Worm (Caenorhabditis elegans) whole organism, late embryonic: ENCODE data around the gene F22B5.10.

Experiments used
- F13H6.1 ChIP-seq: sonication (generic microtip); optimal IDR thresholded peaks from 2 replicates; lab custom pipeline; 2016; ENCODE audit warnings: missing genetic modification characterization, missing compliant biosample characterization
- K09A11.1 ChIP-seq: sonication (generic microtip); optimal IDR thresholded peaks from 2 replicates; lab custom pipeline; 2017; ENCODE audit warnings: antibody characterized with exemption, mild to moderate bottlenecking, missing genetic modification characterization, missing compliant biosample characterization; ENCODE audit not compliant: insufficient read depth
- T23F11.4 ChIP-seq: fragments of 200-800 bp; sonication (Bioruptor generic); optimal IDR thresholded peaks from 2 replicates; lab custom pipeline; 2018; ENCODE audit warnings: mild to moderate bottlenecking, missing genetic modification characterization, missing compliant biosample characterization
- ahr-1 ChIP-seq: sonication (generic microtip); optimal IDR thresholded peaks from 2 replicates; lab custom pipeline; 2016; ENCODE audit warnings: missing genetic modification characterization, missing compliant biosample characterization
- ama-1 ChIP-seq: fragments of 150-350 bp; optimal IDR thresholded peaks from 2 replicates; lab custom pipeline; 2014
- ceh-14 ChIP-seq: sonication (generic microtip); optimal IDR thresholded peaks from 2 replicates; lab custom pipeline; 2016; ENCODE audit warnings: missing genotype, missing genetic modification characterization, missing compliant biosample characterization
- ceh-18 ChIP-seq: sonication (generic microtip); optimal IDR thresholded peaks from 2 replicates; lab custom pipeline; 2016; ENCODE audit warnings: missing genetic modification characterization, missing compliant biosample characterization
- ceh-2 ChIP-seq: sonication (generic microtip); optimal IDR thresholded peaks from 2 replicates; lab custom pipeline; 2016; ENCODE audit warnings: missing genotype, missing genetic modification characterization, missing compliant biosample characterization
- ceh-22 ChIP-seq: sonication (generic microtip); optimal IDR thresholded peaks from 2 replicates; lab custom pipeline; 2017; ENCODE audit warnings: missing biosample characterization, missing genetic modification characterization
- ceh-24 ChIP-seq: sonication (generic microtip); optimal IDR thresholded peaks from 2 replicates; lab custom pipeline; 2016; ENCODE audit warnings: mild to moderate bottlenecking, missing genetic modification characterization, missing compliant biosample characterization
- ceh-31 ChIP-seq: sonication (generic microtip); optimal IDR thresholded peaks from 2 replicates; lab custom pipeline; 2016; ENCODE audit warnings: missing genetic modification characterization, missing compliant biosample characterization
- ceh-34 ChIP-seq: sonication (generic microtip); optimal IDR thresholded peaks from 2 replicates; lab custom pipeline; 2016; ENCODE audit warnings: mild to moderate bottlenecking, missing genetic modification characterization, missing compliant biosample characterization
- ceh-45 ChIP-seq: fragments of 200-800 bp; sonication (Bioruptor generic); IDR thresholded peaks from 2 replicates; pipeline ENCODE4 v1.3.6; 2022; ENCODE audit warnings: missing genetic modification reagents, missing genetic modification characterization, missing compliant biosample characterization
- ceh-48 ChIP-seq: sonication (generic microtip); optimal IDR thresholded peaks from 2 replicates; lab custom pipeline; 2016; ENCODE audit warnings: missing genetic modification characterization, inconsistent platforms, missing compliant biosample characterization
- che-1 ChIP-seq: sonication (generic microtip); optimal IDR thresholded peaks from 2 replicates; lab custom pipeline; 2016; ENCODE audit warnings: mild to moderate bottlenecking, missing genetic modification characterization, missing compliant biosample characterization
- dmd-4 ChIP-seq: sonication (generic microtip); optimal IDR thresholded peaks from 2 replicates; lab custom pipeline; 2016; ENCODE audit warnings: borderline replicate concordance, missing genetic modification characterization, missing compliant biosample characterization
- ets-4 ChIP-seq: sonication (generic microtip); optimal IDR thresholded peaks from 2 replicates; lab custom pipeline; 2016; ENCODE audit warnings: missing genetic modification characterization, missing compliant biosample characterization
- fax-1 ChIP-seq: sonication (generic microtip); optimal IDR thresholded peaks from 2 replicates; lab custom pipeline; 2016; ENCODE audit warnings: missing genotype, missing genetic modification characterization, missing compliant biosample characterization
- fkh-10 ChIP-seq: fragments of 150-350 bp; optimal IDR thresholded peaks from 2 replicates; lab custom pipeline; 2014; ENCODE audit warnings: missing biosample characterization, missing genetic modification reagents, missing genetic modification characterization
- gmeb-2 ChIP-seq: sonication (generic microtip); optimal IDR thresholded peaks from 2 replicates; lab custom pipeline; 2016; ENCODE audit warnings: missing genetic modification characterization, inconsistent platforms, missing compliant biosample characterization
- hlh-15 ChIP-seq: sonication (generic microtip); optimal IDR thresholded peaks from 2 replicates; lab custom pipeline; 2016; ENCODE audit warnings: missing genetic modification characterization, missing compliant biosample characterization
- hlh-30 ChIP-seq: sonication (generic microtip); optimal IDR thresholded peaks from 2 replicates; lab custom pipeline; 2017; ENCODE audit warnings: antibody characterized with exemption, missing genetic modification characterization, missing compliant biosample characterization; ENCODE audit not compliant: insufficient read depth
- hlh-6 ChIP-seq: sonication (generic microtip); optimal IDR thresholded peaks from 2 replicates; lab custom pipeline; 2016; ENCODE audit warnings: missing genotype, missing genetic modification characterization, missing compliant biosample characterization
- hlh-8 ChIP-seq: sonication (generic microtip); optimal IDR thresholded peaks from 2 replicates; lab custom pipeline; 2016; ENCODE audit warnings: missing genotype, missing genetic modification characterization, missing compliant biosample characterization
- lim-6 ChIP-seq: sonication (generic microtip); optimal IDR thresholded peaks from 2 replicates; lab custom pipeline; 2016; ENCODE audit warnings: missing genetic modification characterization, missing compliant biosample characterization
- lin-11 ChIP-seq: fragments of 200-800 bp; sonication (Bioruptor generic); optimal IDR thresholded peaks from 2 replicates; lab custom pipeline; 2018; ENCODE audit warnings: mild to moderate bottlenecking, missing genetic modification characterization, missing compliant biosample characterization
- madf-2 ChIP-seq: sonication (generic microtip); optimal IDR thresholded peaks from 2 replicates; lab custom pipeline; 2017; ENCODE audit warnings: missing genetic modification characterization, missing compliant biosample characterization
- mec-3 ChIP-seq: sonication (generic microtip); optimal IDR thresholded peaks from 2 replicates; lab custom pipeline; 2016; ENCODE audit warnings: borderline replicate concordance, missing genetic modification characterization, missing compliant biosample characterization
- nhr-232 ChIP-seq: sonication (generic microtip); optimal IDR thresholded peaks from 2 replicates; lab custom pipeline; 2016; ENCODE audit warnings: missing genetic modification characterization, missing compliant biosample characterization
- npax-4 ChIP-seq: sonication (generic microtip); optimal IDR thresholded peaks from 2 replicates; lab custom pipeline; 2016; ENCODE audit warnings: missing genetic modification characterization, missing compliant biosample characterization
- odd-2 ChIP-seq: sonication (generic microtip); optimal IDR thresholded peaks from 2 replicates; lab custom pipeline; 2017; ENCODE audit warnings: antibody characterized with exemption, mild to moderate bottlenecking, missing genetic modification characterization, missing compliant biosample characterization
- pax-1 ChIP-seq: fragments of 150-350 bp; optimal IDR thresholded peaks from 2 replicates; lab custom pipeline; 2014; ENCODE audit warnings: missing biosample characterization, missing genetic modification characterization
- pha-4 ChIP-seq: fragments of 150-350 bp; optimal IDR thresholded peaks from 2 replicates; lab custom pipeline; 2018; ENCODE audit warnings: missing biosample characterization, missing genetic modification reagents, missing genetic modification characterization
- sox-2 ChIP-seq: fragments of 200-800 bp; sonication (Bioruptor generic); IDR thresholded peaks from 2 replicates; pipeline ENCODE4 v1.3.6; 2022; ENCODE audit warnings: missing genetic modification reagents, missing genetic modification characterization, missing compliant biosample characterization
- ttx-3 ChIP-seq: sonication (generic microtip); optimal IDR thresholded peaks from 2 replicates; lab custom pipeline; 2016; ENCODE audit warnings: missing genetic modification reagents, missing genetic modification characterization, missing compliant biosample characterization
- unc-86 ChIP-seq: sonication (generic microtip); optimal IDR thresholded peaks from 2 replicates; lab custom pipeline; 2016; ENCODE audit warnings: missing genetic modification characterization, missing compliant biosample characterization
- zip-5 ChIP-seq: sonication (generic microtip); optimal IDR thresholded peaks from 2 replicates; lab custom pipeline; 2016; ENCODE audit warnings: missing genetic modification characterization, missing compliant biosample characterization
- ztf-16 ChIP-seq: sonication (generic microtip); optimal IDR thresholded peaks from 2 replicates; lab custom pipeline; 2017; ENCODE audit warnings: missing genetic modification characterization, missing compliant biosample characterization

Gene F22B5.10

DNA sequence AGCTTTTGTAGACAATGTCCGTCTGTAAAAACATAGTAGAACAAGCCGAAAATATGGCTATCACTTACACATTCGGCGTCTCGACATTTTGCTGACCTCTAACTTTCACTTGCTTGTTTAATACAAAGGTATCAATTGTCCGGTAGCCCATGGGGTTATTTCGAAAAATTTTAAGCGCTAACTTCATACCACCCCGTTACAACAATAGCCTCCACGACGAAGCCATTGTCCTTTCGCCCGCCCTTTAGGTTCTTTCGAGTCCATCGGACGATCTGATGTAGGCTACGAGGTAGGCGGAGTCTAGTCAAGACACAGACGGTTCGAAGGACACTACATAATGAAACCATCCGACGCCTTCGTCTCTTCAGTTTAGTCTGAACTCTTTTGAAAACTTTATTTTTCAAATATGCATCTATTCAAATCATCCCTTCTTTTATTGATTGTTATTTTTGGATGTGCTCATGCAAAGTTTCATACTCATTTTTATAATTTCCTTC lies 28.1 kb upstream of the F22B5.10 start, which contains the start of gene lips-10:
lips-10 (plus strand) TSS at position 378 of the 497 bp plus-strand sequence.
- TF ChIP-seq ets-4 (tag; lab: Kevin White, UChicago), result no peak
- no peak for TF ChIP-seq gmeb-2 (tag; lab: Kevin White, UChicago)
- TF ChIP-seq F13H6.1 (tag; lab: Kevin White, UChicago), result no peak
- no peak for TF ChIP-seq ceh-14 (tag; lab: Kevin White, UChicago)
- no peak for TF ChIP-seq fkh-10 (GFP tag; lab: Kevin White, UChicago)
- TF ChIP-seq ceh-48 (tag; lab: Kevin White, UChicago), result no peak
- TF ChIP-seq, all 69 proteins: peak for 0

DNA sequence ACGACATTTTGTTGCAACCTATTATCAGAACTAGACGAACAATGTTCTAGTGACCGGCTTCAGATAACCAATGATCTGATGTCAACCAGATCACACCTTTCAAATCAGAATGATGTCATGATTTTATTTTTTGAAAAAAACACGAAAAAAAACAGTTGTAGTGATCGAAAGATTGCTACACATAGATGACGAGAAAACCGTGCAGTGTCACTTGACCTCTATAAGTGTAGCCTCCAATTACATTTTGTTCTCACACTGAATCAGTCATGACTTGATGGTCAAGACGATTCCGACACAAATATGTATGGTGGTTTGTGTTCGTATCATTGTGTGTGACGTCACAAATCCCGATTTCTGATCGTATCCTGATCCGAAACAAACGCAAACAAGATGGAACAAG lies 26.9 kb upstream of the F22B5.10 start:
- TF ChIP-seq nhr-232 (no peak), ets-4 (tag; lab: Kevin White, UChicago) (no peak), ceh-22 (tag; lab: Kevin White, UChicago) (no peak), madf-2 (tag; lab: Kevin White, UChicago) (no peak), odd-2 (no peak), T23F11.4 (no peak), hlh-8 (no peak), sox-2 (GFP tag; lab: Robert Waterston, UW) (no peak), pax-1 (tag; lab: Kevin White, UChicago) (no peak), lin-11 (tag; lab: Kevin White, UChicago) (no peak), ama-1 (lab: Kevin White, UChicago) (no peak), zip-5 (tag; lab: Kevin White, UChicago) (no peak), ceh-24 (tag; lab: Kevin White, UChicago) (no peak), ceh-34 (tag; lab: Kevin White, UChicago) (no peak), hlh-30 (tag; lab: Kevin White, UChicago) (no peak), npax-4 (tag; lab: Kevin White, UChicago) (no peak), hlh-6 (tag; lab: Kevin White, UChicago) (no peak)
- TF ChIP-seq, all 69 proteins: peak for 0

DNA sequence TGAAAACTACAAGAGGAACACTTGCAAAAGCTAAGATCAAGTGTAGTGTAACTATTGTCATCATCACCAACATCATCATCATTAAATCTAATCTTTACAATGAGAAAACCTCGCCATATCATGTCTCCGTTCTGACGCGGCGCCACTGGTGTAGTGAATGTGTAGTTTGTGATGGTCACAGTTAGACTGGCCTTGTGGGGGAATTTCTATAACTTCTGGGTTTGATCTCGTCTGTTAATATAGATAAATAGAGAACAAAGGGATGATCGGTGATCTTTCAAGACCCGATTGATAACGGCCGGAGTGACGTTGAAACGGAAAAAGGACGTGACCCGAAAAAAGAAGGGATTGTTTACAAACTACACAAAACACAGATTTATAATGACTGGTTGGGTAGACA lies 26.2 kb upstream of the F22B5.10 start:
- no peak for TF ChIP-seq odd-2
- no peak for TF ChIP-seq che-1 (tag; lab: Kevin White, UChicago)
- TF ChIP-seq ceh-18 (tag; lab: Kevin White, UChicago), result no peak
- TF ChIP-seq ceh-45, result no peak
- no peak for TF ChIP-seq ttx-3 (tag; lab: Kevin White, UChicago)
- no peak for TF ChIP-seq hlh-8
- TF ChIP-seq ztf-16, result no peak
- no peak for TF ChIP-seq fax-1 (tag; lab: Kevin White, UChicago)
- TF ChIP-seq lin-11 (tag; lab: Kevin White, UChicago), result no peak

DNA sequence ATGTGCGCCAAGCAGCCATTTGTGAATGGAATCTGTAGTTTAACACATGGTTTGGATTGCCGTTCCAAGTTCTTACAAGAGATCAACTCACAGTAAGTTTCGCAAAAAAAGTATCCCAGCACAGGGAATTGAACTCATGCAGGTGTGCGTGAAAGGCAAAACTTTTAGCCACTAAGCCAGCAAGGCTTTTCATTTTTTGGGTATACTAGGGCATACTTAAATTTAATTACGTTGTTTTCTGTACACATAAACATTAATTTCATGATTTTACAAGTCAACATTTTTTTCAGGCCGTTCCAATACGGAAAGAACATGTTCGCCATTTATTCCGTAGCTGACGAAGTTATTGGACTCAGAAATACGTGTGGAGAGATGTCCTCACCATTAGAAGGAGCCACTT lies 25.5 kb upstream of the F22B5.10 start:
- TF ChIP-seq pax-1 (tag; lab: Kevin White, UChicago) (no peak), ceh-48 (tag; lab: Kevin White, UChicago) (no peak), ceh-31 (tag; lab: Kevin White, UChicago) (no peak), unc-86 (tag; lab: Kevin White, UChicago) (no peak), pha-4 (no peak), dmd-4 (no peak), ahr-1 (no peak), ceh-45 (no peak), ztf-16 (no peak), ceh-2 (tag; lab: Kevin White, UChicago) (no peak), hlh-15 (tag; lab: Kevin White, UChicago) (no peak), odd-2 (no peak), lim-6 (tag; lab: Kevin White, UChicago) (no peak), K09A11.1 (tag; lab: Kevin White, UChicago) (no peak), sox-2 (GFP tag; lab: Robert Waterston, UW) (no peak), mec-3 (tag; lab: Kevin White, UChicago) (no peak), gmeb-2 (tag; lab: Kevin White, UChicago) (no peak), npax-4 (tag; lab: Kevin White, UChicago) (no peak), fkh-10 (GFP tag; lab: Kevin White, UChicago) (no peak), F13H6.1 (tag; lab: Kevin White, UChicago) (no peak)
